Fruit fly (Drosophila melanogaster) whole organism, wandering third instar larva: ENCODE results near the gene IntS6.

ENCODE experiments used
- Abd-B ChIP-seq: fragments of >200 bp; optimal IDR thresholded peaks from 2 replicates; lab custom pipeline; 2017; ENCODE audit warnings: missing biosample characterization, missing genetic modification characterization
- CG32264 ChIP-seq: fragments of 200-800 bp; sonication (Bioruptor generic); optimal IDR thresholded peaks from 2 replicates; lab custom pipeline; 2016; ENCODE audit warnings: missing biosample characterization, missing genetic modification characterization
- CG9705 ChIP-seq: fragments of 200-800 bp; sonication (Bioruptor generic); optimal IDR thresholded peaks from 2 replicates; lab custom pipeline; 2018; ENCODE audit warnings: missing biosample characterization, mild to moderate bottlenecking, missing genetic modification characterization
- CrebA ChIP-seq: fragments of 200-800 bp; sonication (Bioruptor generic); optimal IDR thresholded peaks from 2 replicates; lab custom pipeline; 2016; ENCODE audit warnings: missing biosample characterization, mild to moderate bottlenecking, missing genetic modification characterization, borderline replicate concordance
- Dfd ChIP-seq: fragments of >200 bp; optimal IDR thresholded peaks from 2 replicates; lab custom pipeline; 2017; ENCODE audit warnings: missing biosample characterization, missing genetic modification characterization
- Dif ChIP-seq: fragments of 200-275, 200-300 bp; sonication (Bioruptor generic); optimal IDR thresholded peaks from 2 replicates; lab custom pipeline; 2018; ENCODE audit warnings: missing biosample characterization, missing genetic modification characterization; ENCODE audit not compliant: partially characterized antibody
- HLH106 ChIP-seq: fragments of 200-800 bp; optimal IDR thresholded peaks from 3 replicates; lab custom pipeline; 2019; ENCODE audit warnings: missing biosample characterization, mild to moderate bottlenecking, missing genetic modification characterization, moderate library complexity
- Hnf4 ChIP-seq: fragments of 200-800 bp; sonication (Bioruptor generic); optimal IDR thresholded peaks from 2 replicates; lab custom pipeline; 2016; ENCODE audit warnings: missing biosample characterization, mild to moderate bottlenecking, missing genetic modification characterization
- Hr78 ChIP-seq: fragments of >200 bp; optimal IDR thresholded peaks from 2 replicates; lab custom pipeline; 2017; ENCODE audit warnings: missing biosample characterization, missing genetic modification characterization
- Hr83 ChIP-seq: fragments of 200-300 bp; sonication (Bioruptor generic); optimal IDR thresholded peaks from 2 replicates; lab custom pipeline; 2016; ENCODE audit warnings: missing biosample characterization, mild to moderate bottlenecking, missing genetic modification characterization, moderate library complexity; ENCODE audit not compliant: poor library complexity, severe bottlenecking
- Myc ChIP-seq: fragments of >200 bp; optimal IDR thresholded peaks from 2 replicates; lab custom pipeline; 2017
- OdsH ChIP-seq: fragments of 200-800 bp; sonication (Bioruptor generic); optimal IDR thresholded peaks from 2 replicates; lab custom pipeline; 2016; ENCODE audit warnings: missing biosample characterization, mild to moderate bottlenecking, missing genetic modification characterization
- Rel ChIP-seq, 2 experiments: fragments of 200-800 bp; sonication (Bioruptor generic) in 1 of 2; optimal IDR thresholded peaks; 2 replicates in 1 of 2; 3 replicates in 1 of 2; lab custom pipeline; 2016 to 2019; ENCODE audit warnings: mild to moderate bottlenecking in 2 of 2, missing biosample characterization in 2 of 2, missing genetic modification characterization in 2 of 2, moderate library complexity in 1 of 2
- Sp1 ChIP-seq: fragments of 200-800 bp; sonication (Bioruptor generic); optimal IDR thresholded peaks from 3 replicates; lab custom pipeline; 2019; ENCODE audit warnings: missing biosample characterization, mild to moderate bottlenecking, missing genetic modification characterization, moderate library complexity
- Vsx2 ChIP-seq: fragments of 200-300, 225-300 bp; sonication (Bioruptor generic); optimal IDR thresholded peaks from 2 replicates; lab custom pipeline; 2018; ENCODE audit warnings: missing biosample characterization, missing genetic modification characterization; ENCODE audit not compliant: partially characterized antibody
- br ChIP-seq: fragments of 200-800 bp; sonication (Bioruptor generic); optimal IDR thresholded peaks from 2 replicates; lab custom pipeline; 2016; ENCODE audit warnings: missing biosample characterization, missing genetic modification characterization
- dl ChIP-seq, 2 experiments: fragments of 175-275, 200-275 bp in 1 of 2; fragments of 200-275 bp in 1 of 2; sonication (Bioruptor generic); optimal IDR thresholded peaks; lab custom pipeline; 2018; ENCODE audit warnings: mild to moderate bottlenecking in 2 of 2, missing biosample characterization in 2 of 2, missing genetic modification characterization in 2 of 2, moderate library complexity in 2 of 2; ENCODE audit not compliant: partially characterized antibody in 2 of 2, insufficient read depth in 1 of 2
- dmrt93B ChIP-seq: fragments of 200-800 bp; sonication (Bioruptor generic); optimal IDR thresholded peaks from 2 replicates; lab custom pipeline; 2018; ENCODE audit warnings: missing biosample characterization, mild to moderate bottlenecking, missing genetic modification characterization
- dsf ChIP-seq: sonication (Bioruptor generic); optimal IDR thresholded peaks from 2 replicates; lab custom pipeline; 2016; ENCODE audit warnings: missing biosample characterization, missing genetic modification characterization, borderline replicate concordance
- ey ChIP-seq: fragments of 200-800 bp; sonication (Bioruptor generic); optimal IDR thresholded peaks from 2 replicates; lab custom pipeline; 2016; ENCODE audit warnings: missing biosample characterization, missing genetic modification characterization
- foxo ChIP-seq, 2 experiments: fragments of 200-800 bp; sonication (Bioruptor generic); optimal IDR thresholded peaks; 2 replicates in 1 of 2; 3 replicates in 1 of 2; lab custom pipeline; 2016 to 2017; ENCODE audit warnings: missing biosample characterization in 2 of 2, missing genetic modification characterization in 2 of 2
- fru ChIP-seq: fragments of 200-800 bp; sonication (Bioruptor generic); optimal IDR thresholded peaks from 3 replicates; lab custom pipeline; 2016; ENCODE audit warnings: missing biosample characterization, mild to moderate bottlenecking, missing genetic modification characterization
- h ChIP-seq: fragments of 200-800 bp; sonication (Bioruptor generic); optimal IDR thresholded peaks from 3 replicates; lab custom pipeline; 2016; ENCODE audit warnings: missing biosample characterization, mild to moderate bottlenecking, missing genetic modification characterization
- jim ChIP-seq: fragments of 175-275, 200-325 bp; sonication (Bioruptor generic); optimal IDR thresholded peaks from 2 replicates; lab custom pipeline; 2016; ENCODE audit warnings: missing biosample characterization, mild to moderate bottlenecking, missing genetic modification characterization
- lola ChIP-seq: fragments of >200 bp; optimal IDR thresholded peaks from 2 replicates; lab custom pipeline; 2017; ENCODE audit warnings: missing biosample characterization, missing genetic modification characterization
- pan ChIP-seq: fragments of >200 bp; optimal IDR thresholded peaks from 2 replicates; lab custom pipeline; 2017
- psq ChIP-seq: fragments of 200-800 bp; sonication (Bioruptor generic); optimal IDR thresholded peaks from 3 replicates; lab custom pipeline; 2017; ENCODE audit warnings: missing biosample characterization, mild to moderate bottlenecking, missing genetic modification characterization, moderate library complexity
- rgr ChIP-seq: fragments of 200-800 bp; sonication (Bioruptor generic); optimal IDR thresholded peaks from 3 replicates; lab custom pipeline; 2016; ENCODE audit warnings: missing biosample characterization, mild to moderate bottlenecking, missing genetic modification characterization
- sage ChIP-seq: fragments of 200-800 bp; sonication (Bioruptor generic); optimal IDR thresholded peaks from 2 replicates; lab custom pipeline; 2016; ENCODE audit warnings: missing biosample characterization, mild to moderate bottlenecking, missing genetic modification characterization
- tai ChIP-seq: sonication (Bioruptor generic); optimal IDR thresholded peaks from 2 replicates; lab custom pipeline; 2016; ENCODE audit warnings: missing biosample characterization, missing genetic modification characterization
- usp ChIP-seq: fragments of >200 bp; optimal IDR thresholded peaks from 2 replicates; lab custom pipeline; 2017; ENCODE audit warnings: missing biosample characterization, missing genetic modification characterization
- woc ChIP-seq: sonication (Bioruptor generic); optimal IDR thresholded peaks from 2 replicates; lab custom pipeline; 2016; ENCODE audit warnings: missing biosample characterization, mild to moderate bottlenecking, missing genetic modification characterization

Gene IntS6

dm6 chrX:5732440-5732839, 14.6 kb downstream of the IntS6 start, which contains the start of gene CG15773:
Gene CG15773 (plus strand): TSS chrX:5732740.
- no peak for TF ChIP-seq fru (GFP tag; lab: Kevin White, UChicago)
- TF ChIP-seq Hr83 = no peak
- TF ChIP-seq usp = no peak
- TF ChIP-seq jim (GFP tag; lab: Kevin White, UChicago) = no peak
- TF ChIP-seq CG32264 (GFP tag; lab: Kevin White, UChicago) = no peak
- TF ChIP-seq rgr = no peak
- no peak for TF ChIP-seq dmrt93B (GFP tag; lab: Kevin White, UChicago)
- no peak for TF ChIP-seq OdsH
- TF ChIP-seq Hnf4 (GFP tag; lab: Kevin White, UChicago) = no peak
- no peak for TF ChIP-seq dl (GFP tag; optimal IDR thresholded peaks at IDR 0.05; lab: Kevin White, UChicago; ENCODE audit: insufficient read depth in 1 of 2, partially characterized antibody in 2 of 2)
- TF ChIP-seq Dfd = no peak
- no peak for TF ChIP-seq HLH106 (tag; lab: Kevin White, UChicago)
- TF ChIP-seq pan (lab: Kevin White, UChicago) = no peak
- TF ChIP-seq sage = no peak
- TF ChIP-seq Myc (lab: Kevin White, UChicago) = no peak
- TF ChIP-seq h = no peak
- TF ChIP-seq woc = no peak
- TF ChIP-seq, all 38 proteins: peak for 0

- TF ChIP-seq foxo (GFP tag; optimal IDR thresholded peaks at IDR 0.05; lab: Kevin White, UChicago) (peak in 1 of 2 experiments; percentile 76), rgr (peak; percentile 69), h (peak; percentile 70), CG9705 (GFP tag; lab: Kevin White, UChicago) (no peak), OdsH (peak; percentile 34), br (GFP tag; lab: Kevin White, UChicago) (peak; percentile 57), woc (peak; percentile 42), psq (GFP tag; lab: Kevin White, UChicago) (peak; percentile 27), Hnf4 (GFP tag; lab: Kevin White, UChicago) (peak; percentile 60), ey (GFP tag; lab: Kevin White, UChicago) (peak; percentile 74), dmrt93B (GFP tag; lab: Kevin White, UChicago) (peak; percentile 38), fru (GFP tag; lab: Kevin White, UChicago) (peak; percentile 70), HLH106 (tag; lab: Kevin White, UChicago) (no peak), Abd-B (GFP tag; lab: Kevin White, UChicago) (no peak), CrebA (no peak)
Measured at dm6 chrX:5724744-5725185, 22.3 kb downstream of the IntS6 start.

dm6 chrX:5724151-5724699, 22.8 kb downstream of the IntS6 start:
- TF ChIP-seq CG9705 (GFP tag; lab: Kevin White, UChicago) (no peak), dsf (GFP tag; lab: Kevin White, UChicago) (no peak), tai (GFP tag; lab: Kevin White, UChicago) (no peak), OdsH (no peak), Dif (no peak), Vsx2 (GFP tag; lab: Kevin White, UChicago) (no peak), br (GFP tag; lab: Kevin White, UChicago) (no peak), CrebA (no peak), Sp1 (GFP tag; lab: Kevin White, UChicago) (no peak), woc (no peak), Abd-B (GFP tag; lab: Kevin White, UChicago) (no peak), dl (GFP tag; optimal IDR thresholded peaks at IDR 0.05; lab: Kevin White, UChicago; ENCODE audit: insufficient read depth in 1 of 2, partially characterized antibody in 2 of 2) (no peak), psq (GFP tag; lab: Kevin White, UChicago) (no peak), HLH106 (tag; lab: Kevin White, UChicago) (no peak), Hr78 (GFP tag; lab: Kevin White, UChicago) (no peak), sage (no peak), jim (GFP tag; lab: Kevin White, UChicago) (no peak), h (no peak), ey (GFP tag; lab: Kevin White, UChicago) (no peak)

dm6 chrX:5723577-5723976, 23.5 kb downstream of the IntS6 start:
- TF ChIP-seq Rel (GFP tag; optimal IDR thresholded peaks at IDR 0.05; lab: Kevin White, UChicago) (no peak), Rel (tag; optimal IDR thresholded peaks at IDR 0.05; lab: Kevin White, UChicago) (peak; percentile 44), lola (no peak)
- TF ChIP-seq, all 38 proteins: peak for 1
